Worm (Caenorhabditis elegans): ENCODE measurements around the gene nhr-203.

ce11 chrV:482860-483259, 23.3 kb downstream of the nhr-203 start:
- TF ChIP-seq elt-3 (tag; optimal IDR thresholded peaks at IDR 0.05) (no peak), nhr-12 (tag; optimal IDR thresholded peaks at IDR 0.05) (no peak), lin-13 (tag; optimal IDR thresholded peaks at IDR 0.05) (no peak), bed-3 (GFP tag; optimal IDR thresholded peaks at IDR 0.05) (no peak)

Measured in whole organism, mixed stage, embryonic.